Worm (Caenorhabditis elegans): ENCODE data around the gene aqp-5.

DNA sequence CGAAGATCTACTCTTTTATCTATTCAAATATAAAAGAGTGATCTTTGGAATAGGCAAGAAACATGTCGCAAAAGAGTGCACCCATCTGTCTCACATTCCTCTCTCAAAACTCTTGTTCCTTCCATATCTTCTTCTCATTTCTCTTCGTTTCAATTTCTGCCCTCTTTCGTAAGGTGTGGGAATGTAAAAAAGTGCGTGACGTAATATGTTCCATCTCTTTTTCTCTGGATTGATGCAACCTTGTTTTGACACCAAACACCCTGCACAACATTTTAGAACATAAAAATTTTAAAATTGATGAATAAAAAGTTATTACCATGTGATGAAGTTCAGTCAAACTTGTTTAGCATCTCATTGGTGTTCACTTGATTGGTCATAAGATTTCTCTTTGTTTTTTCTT lies 24.4 kb upstream of the aqp-5 start:
- TF ChIP-seq ceh-82 (tag; optimal IDR thresholded peaks at IDR 0.05) = no peak
- TF ChIP-seq ama-1 (optimal IDR thresholded peaks at IDR 0.05) = no peak
- no peak for TF ChIP-seq alr-1 (tag; optimal IDR thresholded peaks at IDR 0.05)

Data from whole organism, L2 larva.